Fruit fly (Drosophila melanogaster): ENCODE measurements around the gene cin.

The cin gene

dm6 chrX:255369-255768, at the start of gene cin (continued):
- TF ChIP-seq BEAF-32 (GFP tag; optimal IDR thresholded peaks at IDR 0.05) (no peak), Gug (GFP tag; IDR thresholded peaks at IDR 0.05) (no peak), CG13424 (tag; optimal IDR thresholded peaks at IDR 0.05) (peak; percentile 7), Rfx (GFP tag; IDR thresholded peaks at IDR 0.05) (peak; percentile 55), gcm2 (GFP tag; optimal IDR thresholded peaks at IDR 0.05) (no peak), ems (GFP tag; optimal IDR thresholded peaks at IDR 0.05) (no peak), CG10543 (GFP tag; optimal IDR thresholded peaks at IDR 0.05) (no peak), btn (GFP tag; optimal IDR thresholded peaks at IDR 0.05) (no peak), HLHmδ (GFP tag; optimal IDR thresholded peaks at IDR 0.05) (no peak), Asciz (GFP tag; optimal IDR thresholded peaks at IDR 0.05) (no peak), gt (GFP tag; IDR thresholded peaks at IDR 0.05) (no peak), en (GFP tag; optimal IDR thresholded peaks at IDR 0.05) (no peak), BtbVII (GFP tag; optimal IDR thresholded peaks at IDR 0.05) (peak; percentile 19), mirr (GFP tag; optimal IDR thresholded peaks at IDR 0.05) (no peak), yki (optimal IDR thresholded peaks at IDR 0.05) (no peak), tll (GFP tag; optimal IDR thresholded peaks at IDR 0.05) (no peak), D19A (tag; optimal IDR thresholded peaks at IDR 0.05) (peak; percentile 5), sima (GFP tag; optimal IDR thresholded peaks at IDR 0.05) (no peak), gfzf (GFP tag; optimal IDR thresholded peaks at IDR 0.05) (no peak), Lpt (GFP tag; optimal IDR thresholded peaks at IDR 0.05) (no peak), CG4617 (GFP tag; optimal IDR thresholded peaks at IDR 0.05; ENCODE audit: borderline replicate concordance) (no peak), tgo (GFP tag; IDR thresholded peaks at IDR 0.05) (no peak; the same call in 2 of the 3 replicates), bowl (GFP tag; IDR thresholded peaks at IDR 0.05) (no peak), CG31224 (GFP tag; IDR thresholded peaks at IDR 0.05) (no peak), Trl (optimal IDR thresholded peaks at IDR 0.05) (no peak), Trl (GFP tag; optimal IDR thresholded peaks at IDR 0.05) (no peak), CG2120 (GFP tag; optimal IDR thresholded peaks at IDR 0.05) (peak; percentile 50), CG12659 (GFP tag; optimal IDR thresholded peaks at IDR 0.05) (peak; percentile 37), CG6791 (GFP tag; IDR thresholded peaks at IDR 0.05; ENCODE audit: partially characterized antibody) (no peak), sens (GFP tag) (peak; percentile 85), CG11723 (GFP tag; optimal IDR thresholded peaks at IDR 0.05) (no peak), vfl (GFP tag; optimal IDR thresholded peaks at IDR 0.05) (no peak), wek (GFP tag; optimal IDR thresholded peaks at IDR 0.05) (no peak), CG4424 (GFP tag; optimal IDR thresholded peaks at IDR 0.05) (peak; percentile 35), CG9437 (GFP tag; optimal IDR thresholded peaks at IDR 0.05) (peak; percentile 15), CG1603 (tag; optimal IDR thresholded peaks at IDR 0.05) (no peak), CG31388 (GFP tag; optimal IDR thresholded peaks at IDR 0.05) (no peak), Hmr (GFP tag; optimal IDR thresholded peaks at IDR 0.05) (no peak), Jarid2 (GFP tag; optimal IDR thresholded peaks at IDR 0.05) (no peak), exex (tag; optimal IDR thresholded peaks at IDR 0.05) (no peak), fru (optimal IDR thresholded peaks at IDR 0.05) (no peak), da (GFP tag; optimal IDR thresholded peaks at IDR 0.05) (no peak), CG10267 (tag; optimal IDR thresholded peaks at IDR 0.05) (peak; percentile 34), p53 (GFP tag; optimal IDR thresholded peaks at IDR 0.05) (no peak), CG11504 (tag; optimal IDR thresholded peaks at IDR 0.05) (no peak), CG17385 (GFP tag; optimal IDR thresholded peaks at IDR 0.05) (peak; percentile 7), CG10209 (GFP tag; optimal IDR thresholded peaks at IDR 0.05) (peak; percentile 34), CG3995 (GFP tag; optimal IDR thresholded peaks at IDR 0.05) (no peak), CG14710 (tag; optimal IDR thresholded peaks at IDR 0.05) (peak; percentile 99), az2 (GFP tag; optimal IDR thresholded peaks at IDR 0.05) (peak; percentile 31), CG30403 (GFP tag; optimal IDR thresholded peaks at IDR 0.05) (peak; percentile 49), Max (GFP tag; optimal IDR thresholded peaks at IDR 0.05) (peak; percentile 24)
